Worm (Caenorhabditis elegans) whole organism, midembryonic: ENCODE results near the gene ZK287.4.

ENCODE experiments used
- T22C8.4 ChIP-seq: fragments of 200-800 bp; sonication (Bioruptor generic); IDR thresholded peaks from 2 replicates; pipeline ENCODE4 v1.3.6; 2022; ENCODE audit warnings: missing genetic modification characterization, missing compliant biosample characterization
- cog-1 ChIP-seq: sonication (generic microtip); optimal IDR thresholded peaks from 2 replicates; lab custom pipeline; 2016; ENCODE audit warnings: missing genetic modification characterization, missing compliant biosample characterization
- flt-1 ChIP-seq: fragments of 200-800 bp; sonication (Bioruptor generic); IDR thresholded peaks from 2 replicates; pipeline ENCODE4 v1.3.6; 2022; ENCODE audit warnings: missing genetic modification characterization, missing compliant biosample characterization
- klf-2 ChIP-seq: fragments of 200-800 bp; sonication (Bioruptor generic); conservative IDR thresholded peaks from 2 replicates; pipeline ENCODE4 v1.3.6; 2022; ENCODE audit warnings: missing genetic modification reagents, missing genetic modification characterization, missing compliant biosample characterization
- med-1 ChIP-seq: sonication (generic microtip); optimal IDR thresholded peaks from 2 replicates; lab custom pipeline; 2017; ENCODE audit warnings: missing genetic modification characterization, mild to moderate bottlenecking, missing compliant biosample characterization, antibody characterized with exemption, missing genetic modification reagents; ENCODE audit not compliant: insufficient read depth
- ref-1 ChIP-seq: fragments of 200-800 bp; sonication (Bioruptor generic); conservative IDR thresholded peaks from 2 replicates; pipeline ENCODE4 v1.3.6; 2022; ENCODE audit warnings: missing genetic modification reagents, missing genetic modification characterization, missing compliant biosample characterization
- tab-1 ChIP-seq: fragments of 200-800 bp; sonication (Bioruptor generic); IDR thresholded peaks from 2 replicates; pipeline ENCODE4 v1.3.6; 2022; ENCODE audit warnings: missing genetic modification characterization, missing compliant biosample characterization
- ztf-23 ChIP-seq: fragments of 200-800 bp; sonication (Bioruptor generic); IDR thresholded peaks from 2 replicates; pipeline ENCODE4 v1.3.6; 2022; ENCODE audit warnings: missing genetic modification reagents, missing genetic modification characterization, missing compliant biosample characterization
- ztf-29 ChIP-seq: fragments of 200-800 bp; sonication (Bioruptor generic); IDR thresholded peaks from 2 replicates; pipeline ENCODE4 v1.3.6; 2022; ENCODE audit warnings: missing genetic modification reagents, missing genetic modification characterization, missing compliant biosample characterization

ZK287.4 gene

ce11 chrV:9677977-9678376 lies 7.5 kb downstream of the ZK287.4 start, which contains the start of gene cthd-1:
TSS of gene cthd-1 (plus strand) at chrV:9678277.
- TF ChIP-seq T22C8.4 (GFP tag; lab: Robert Waterston, UW), result no peak
- TF ChIP-seq cog-1 (tag; lab: Kevin White, UChicago), result no peak
- TF ChIP-seq ztf-23 (GFP tag; lab: Robert Waterston, UW), result no peak
- no peak for TF ChIP-seq klf-2 (GFP tag; lab: Robert Waterston, UW)
- TF ChIP-seq ztf-29, result no peak
- no peak for TF ChIP-seq med-1
- TF ChIP-seq tab-1 (GFP tag; lab: Robert Waterston, UW), result no peak
- TF ChIP-seq flt-1 (GFP tag; lab: Robert Waterston, UW), result no peak
- no peak for TF ChIP-seq ref-1 (GFP tag; lab: Robert Waterston, UW)

- no peak for TF ChIP-seq ref-1 (GFP tag; lab: Robert Waterston, UW)
- TF ChIP-seq ztf-29, result no peak
- no peak for TF ChIP-seq flt-1 (GFP tag; lab: Robert Waterston, UW)
- TF ChIP-seq cog-1 (tag; lab: Kevin White, UChicago), result no peak
- no peak for TF ChIP-seq T22C8.4 (GFP tag; lab: Robert Waterston, UW)
Measured at ce11 chrV:9673199-9673843, 12.1 kb downstream of the ZK287.4 start, which contains the start of gene sulp-8. TSS of gene sulp-8 (minus strand) at chrV:9673667.

DNA sequence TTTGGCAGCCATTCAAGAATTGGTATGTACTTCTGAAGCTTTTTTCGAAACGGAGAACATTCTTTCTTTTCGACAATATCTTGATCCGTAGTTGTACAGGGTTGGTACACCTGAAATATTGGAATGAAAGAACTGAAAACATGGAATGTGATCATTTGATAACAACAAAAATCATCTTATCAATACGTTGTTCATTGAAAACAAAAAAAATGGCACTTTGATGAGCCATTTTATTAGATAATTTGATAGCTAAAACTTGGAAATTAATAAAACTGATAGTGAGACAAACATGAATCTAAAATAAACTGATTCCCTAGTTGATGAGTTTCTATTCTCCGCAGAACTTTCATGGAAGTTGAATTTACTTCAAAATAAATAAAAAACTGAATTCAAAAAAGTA lies 13.0 kb downstream of the ZK287.4 start:
- TF ChIP-seq ref-1 (GFP tag; lab: Robert Waterston, UW), result no peak
- no peak for TF ChIP-seq ztf-29
- no peak for TF ChIP-seq flt-1 (GFP tag; lab: Robert Waterston, UW)
- TF ChIP-seq klf-2 (GFP tag; lab: Robert Waterston, UW), result no peak

- TF ChIP-seq med-1 (no peak), ztf-29 (no peak), tab-1 (GFP tag; lab: Robert Waterston, UW) (no peak), cog-1 (tag; lab: Kevin White, UChicago) (no peak), ref-1 (GFP tag; lab: Robert Waterston, UW) (no peak), klf-2 (GFP tag; lab: Robert Waterston, UW) (no peak), T22C8.4 (GFP tag; lab: Robert Waterston, UW) (no peak), flt-1 (GFP tag; lab: Robert Waterston, UW) (no peak), ztf-23 (GFP tag; lab: Robert Waterston, UW) (no peak)
Measured at ce11 chrV:9666394-9666793, 19.1 kb downstream of the ZK287.4 start, which contains the start of gene ZK287.1. TSS of gene ZK287.1 (plus strand) at chrV:9666694.

DNA sequence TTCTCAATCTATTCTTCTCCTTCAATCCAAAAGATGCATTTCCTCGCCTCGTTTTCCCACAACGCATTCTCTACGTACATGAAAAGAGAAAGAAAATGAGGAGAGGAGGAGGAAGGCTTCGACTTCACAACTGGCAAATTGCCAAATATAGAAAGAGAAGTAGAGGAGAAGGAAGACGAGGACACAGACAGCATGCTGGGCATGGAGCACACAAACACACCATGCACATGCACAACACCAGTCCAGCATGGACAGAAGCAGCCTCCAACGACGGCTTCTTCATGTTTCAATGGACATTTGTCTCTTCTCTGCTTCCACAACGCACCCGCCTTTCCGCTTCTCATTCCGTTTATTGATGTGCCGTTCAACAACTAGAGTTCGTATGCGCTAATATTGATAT lies 20.8 kb downstream of the ZK287.4 start:
- TF ChIP-seq med-1 (no peak), ztf-29 (no peak), klf-2 (GFP tag; lab: Robert Waterston, UW) (no peak), ztf-23 (GFP tag; lab: Robert Waterston, UW) (no peak), flt-1 (GFP tag; lab: Robert Waterston, UW) (no peak), T22C8.4 (GFP tag; lab: Robert Waterston, UW) (no peak), ref-1 (GFP tag; lab: Robert Waterston, UW) (no peak), tab-1 (GFP tag; lab: Robert Waterston, UW) (no peak), cog-1 (tag; lab: Kevin White, UChicago) (no peak)

DNA sequence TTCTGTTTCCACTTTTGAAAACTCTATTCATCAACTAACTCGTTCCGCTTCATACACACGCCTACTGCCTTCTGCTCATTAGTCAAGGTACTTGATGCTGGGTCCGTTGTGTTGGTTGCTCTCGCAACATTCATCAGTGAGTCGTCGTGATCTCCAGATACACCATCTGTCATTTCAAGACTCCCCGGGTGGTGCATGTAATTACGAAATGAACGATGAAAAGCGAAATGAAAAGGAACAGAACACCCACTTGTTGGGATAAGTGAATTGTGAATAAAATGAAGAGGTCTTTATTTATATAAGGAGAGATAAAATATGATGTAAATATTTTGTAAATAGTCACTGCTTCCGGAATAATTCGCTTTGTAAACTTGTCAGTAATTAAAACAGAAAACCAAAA lies 21.5 kb downstream of the ZK287.4 start:
- TF ChIP-seq klf-2 (GFP tag; lab: Robert Waterston, UW) (no peak), ref-1 (GFP tag; lab: Robert Waterston, UW) (no peak), cog-1 (tag; lab: Kevin White, UChicago) (no peak), T22C8.4 (GFP tag; lab: Robert Waterston, UW) (no peak), flt-1 (GFP tag; lab: Robert Waterston, UW) (no peak), tab-1 (GFP tag; lab: Robert Waterston, UW) (no peak), ztf-23 (GFP tag; lab: Robert Waterston, UW) (no peak), ztf-29 (no peak), med-1 (no peak)

ce11 chrV:9661514-9661913 lies 23.9 kb downstream of the ZK287.4 start, which contains the start of gene pitr-4:
TSS of gene pitr-4 (minus strand) at chrV:9661614.
- TF ChIP-seq tab-1 (GFP tag; lab: Robert Waterston, UW), result no peak
- TF ChIP-seq med-1, result no peak
- no peak for TF ChIP-seq ztf-23 (GFP tag; lab: Robert Waterston, UW)
- TF ChIP-seq ref-1 (GFP tag; lab: Robert Waterston, UW), result no peak
- TF ChIP-seq flt-1 (GFP tag; lab: Robert Waterston, UW), result no peak
- TF ChIP-seq ztf-29, result no peak
- no peak for TF ChIP-seq klf-2 (GFP tag; lab: Robert Waterston, UW)
- TF ChIP-seq T22C8.4 (GFP tag; lab: Robert Waterston, UW), result no peak
- no peak for TF ChIP-seq cog-1 (tag; lab: Kevin White, UChicago)

- no peak for TF ChIP-seq klf-2 (GFP tag; lab: Robert Waterston, UW)
- no peak for TF ChIP-seq tab-1 (GFP tag; lab: Robert Waterston, UW)
- no peak for TF ChIP-seq ztf-23 (GFP tag; lab: Robert Waterston, UW)
- no peak for TF ChIP-seq flt-1 (GFP tag; lab: Robert Waterston, UW)
- TF ChIP-seq ztf-29, result no peak
- no peak for TF ChIP-seq med-1
- no peak for TF ChIP-seq ref-1 (GFP tag; lab: Robert Waterston, UW)
- no peak for TF ChIP-seq cog-1 (tag; lab: Kevin White, UChicago)
- TF ChIP-seq T22C8.4 (GFP tag; lab: Robert Waterston, UW), result no peak
Measured at ce11 chrV:9654154-9654805, 31.2 kb downstream of the ZK287.4 start, which contains the start of gene cyp-29A4. TSS of gene cyp-29A4 (plus strand) at chrV:9654755.

- TF ChIP-seq ztf-29 (no peak), T22C8.4 (GFP tag; lab: Robert Waterston, UW) (no peak), tab-1 (GFP tag; lab: Robert Waterston, UW) (no peak), flt-1 (GFP tag; lab: Robert Waterston, UW) (no peak), klf-2 (GFP tag; lab: Robert Waterston, UW) (no peak), cog-1 (tag; lab: Kevin White, UChicago) (no peak), ztf-23 (GFP tag; lab: Robert Waterston, UW) (no peak), med-1 (no peak), ref-1 (GFP tag; lab: Robert Waterston, UW) (no peak)
Measured at ce11 chrV:9651294-9651693, 34.2 kb downstream of the ZK287.4 start, which contains the start of gene T06E4.21. TSS of gene T06E4.21 (plus strand) at chrV:9651594.
